Fruit fly (Drosophila melanogaster) whole organism, embryonic: ENCODE data around the gene mRpL15.

ENCODE experiments used
- Adf1 ChIP-seq: fragments of 200-800 bp; sonication (Bioruptor generic); IDR thresholded peaks from 2 replicates; pipeline ENCODE4 v1.3.6; 2022; ENCODE audit warnings: missing biosample characterization, missing genetic modification characterization
- Awh ChIP-seq: fragments of 200-800 bp; sonication (Bioruptor generic); IDR thresholded peaks from 2 replicates; pipeline ENCODE4, ENCODE4 v1.3.6; 2022; ENCODE audit warnings: missing biosample characterization, missing genetic modification characterization
- CG10462 ChIP-seq: fragments of 200-800 bp; sonication (Bioruptor generic); optimal IDR thresholded peaks from 2 replicates; lab custom pipeline; 2016; ENCODE audit warnings: missing biosample characterization, missing genetic modification characterization
- CG11093 ChIP-seq: fragments of 200-800 bp; sonication (Bioruptor generic); IDR thresholded peaks from 3 replicates; pipeline ENCODE4 v1.3.6; 2022; ENCODE audit warnings: missing biosample characterization, missing genetic modification characterization
- CG11560 ChIP-seq: fragments of 200-800 bp; sonication (Bioruptor generic); IDR thresholded peaks from 3 replicates; pipeline ENCODE4 v1.3.6; 2022; ENCODE audit warnings: missing biosample characterization, missing genetic modification characterization
- CG12071 ChIP-seq: fragments of 200-800 bp; sonication (Bioruptor generic); optimal IDR thresholded peaks from 3 replicates; lab custom pipeline; 2018; ENCODE audit warnings: missing biosample characterization, mild to moderate bottlenecking, missing genetic modification characterization
- CG12219 ChIP-seq: fragments of 200-800 bp; sonication (Bioruptor generic); optimal IDR thresholded peaks from 3 replicates; lab custom pipeline; 2018; ENCODE audit warnings: missing biosample characterization, mild to moderate bottlenecking, missing genetic modification characterization
- CG1233 ChIP-seq: fragments of 200-800 bp; sonication (Bioruptor generic); optimal IDR thresholded peaks from 4 replicates; lab custom pipeline; 2018; ENCODE audit warnings: missing biosample characterization, mild to moderate bottlenecking, missing genetic modification characterization
- CG17328 ChIP-seq: fragments of 200-800 bp; sonication (Bioruptor generic); IDR thresholded peaks from 2 replicates; pipeline ENCODE4 v1.3.6; 2022; ENCODE audit warnings: missing biosample characterization, missing genetic modification characterization
- CG18764 ChIP-seq: fragments of 200-800 bp; sonication (Bioruptor generic); optimal IDR thresholded peaks from 3 replicates; lab custom pipeline; 2016; ENCODE audit warnings: missing biosample characterization, missing genetic modification characterization
- CG2129 ChIP-seq: fragments of 200-800 bp; sonication (Bioruptor generic); IDR thresholded peaks from 2 replicates; pipeline ENCODE4 v1.3.6; 2022; ENCODE audit warnings: missing biosample characterization, missing genetic modification characterization; ENCODE audit not compliant: partially characterized antibody
- CG3065 ChIP-seq: fragments of 200-800 bp; sonication (Bioruptor generic); optimal IDR thresholded peaks from 2 replicates; lab custom pipeline; 2016; ENCODE audit warnings: missing biosample characterization, missing genetic modification characterization
- CG31388 ChIP-seq: fragments of 200-800 bp; sonication (Bioruptor generic); optimal IDR thresholded peaks from 2 replicates; lab custom pipeline; 2016; ENCODE audit warnings: missing biosample characterization, missing genetic modification characterization
- CG33557 ChIP-seq: fragments of 200-800 bp; sonication (Bioruptor generic); optimal IDR thresholded peaks from 2 replicates; lab custom pipeline; 2019; ENCODE audit warnings: missing biosample characterization, mild to moderate bottlenecking, missing genetic modification characterization, moderate library complexity
- CG4282 ChIP-seq: fragments of 200-800 bp; sonication (Bioruptor generic); optimal IDR thresholded peaks from 2 replicates; lab custom pipeline; 2016; ENCODE audit warnings: missing biosample characterization, missing genetic modification characterization
- CG7786 ChIP-seq: fragments of 200-800 bp; sonication (Bioruptor generic); optimal IDR thresholded peaks from 2 replicates; lab custom pipeline; 2016; ENCODE audit warnings: missing biosample characterization, missing genetic modification characterization
- CG8478 ChIP-seq: fragments of >200 bp; optimal IDR thresholded peaks from 2 replicates; lab custom pipeline; 2018
- CG9609 ChIP-seq: fragments of 200-800 bp; sonication (Bioruptor generic); optimal IDR thresholded peaks from 3 replicates; lab custom pipeline; 2016; ENCODE audit warnings: missing biosample characterization, missing genetic modification characterization
- D19A ChIP-seq: fragments of 200-800 bp; optimal IDR thresholded peaks from 3 replicates; lab custom pipeline; 2019; ENCODE audit warnings: missing biosample characterization, mild to moderate bottlenecking, missing genetic modification characterization, moderate library complexity
- Doc3 ChIP-seq: fragments of 200-800 bp; sonication (Bioruptor generic); IDR thresholded peaks from 3 replicates; pipeline ENCODE4 v1.3.6; 2022; ENCODE audit warnings: missing biosample characterization, missing genetic modification characterization; ENCODE audit not compliant: partially characterized antibody
- Ets65A ChIP-seq: fragments of 200-800 bp; sonication (Bioruptor generic); peaks from one replicate; lab custom pipeline; 2016; ENCODE audit warnings: missing biosample characterization, missing genetic modification characterization
- GATAe ChIP-seq: fragments of 200-800 bp; sonication (Bioruptor generic); conservative IDR thresholded peaks from 2 replicates; pipeline ENCODE4 v1.3.6; 2022; ENCODE audit warnings: missing biosample characterization, missing genetic modification characterization
- HmgD ChIP-seq: fragments of 200-800 bp; sonication (Bioruptor generic); optimal IDR thresholded peaks from 3 replicates; lab custom pipeline; 2016; ENCODE audit warnings: missing biosample characterization, missing genetic modification characterization
- Hr78 ChIP-seq, 2 experiments: fragments of 200-800 bp in 1 of 2; fragments of >200 bp in 1 of 2; sonication (Bioruptor generic) in 1 of 2; optimal IDR thresholded peaks; 2 replicates each; lab custom pipeline; 2017 to 2019; ENCODE audit warnings: missing biosample characterization in 2 of 2, missing genetic modification characterization in 2 of 2, mild to moderate bottlenecking in 1 of 2, moderate library complexity in 1 of 2
- Kr ChIP-seq: fragments of 200-800 bp; sonication (Bioruptor generic); optimal IDR thresholded peaks from 2 replicates; lab custom pipeline; 2017; ENCODE audit warnings: missing biosample characterization, mild to moderate bottlenecking, missing genetic modification characterization
- Lhr ChIP-seq: fragments of 200-800 bp; sonication (Bioruptor generic); optimal IDR thresholded peaks from 3 replicates; lab custom pipeline; 2017; ENCODE audit warnings: mild to moderate bottlenecking, missing biosample characterization, missing genetic modification reagents, missing genetic modification characterization
- NFAT ChIP-seq: fragments of 200-800 bp; sonication (Bioruptor generic); IDR thresholded peaks from 2 replicates; pipeline ENCODE4 v1.3.6; 2022; ENCODE audit warnings: missing biosample characterization, missing genetic modification characterization
- bigmax ChIP-seq: fragments of 200-800 bp; sonication (Bioruptor generic); optimal IDR thresholded peaks from 2 replicates; lab custom pipeline; 2018; ENCODE audit warnings: missing biosample characterization, mild to moderate bottlenecking, missing genetic modification characterization
- br ChIP-seq: fragments of >200 bp; optimal IDR thresholded peaks from 2 replicates; lab custom pipeline; 2017
- cato ChIP-seq: fragments of 200-800 bp; sonication (Bioruptor generic); optimal IDR thresholded peaks from 2 replicates; lab custom pipeline; 2016; ENCODE audit warnings: missing biosample characterization, missing genetic modification characterization, borderline replicate concordance
- chm ChIP-seq: fragments of 200-800 bp; sonication (Bioruptor generic); IDR thresholded peaks from 2 replicates; pipeline ENCODE4 v1.3.6; 2022; ENCODE audit warnings: missing biosample characterization, missing genetic modification characterization
- dati ChIP-seq: fragments of 200-800 bp; sonication (Bioruptor generic); IDR thresholded peaks from 2 replicates; pipeline ENCODE4 v1.3.6; 2022; ENCODE audit warnings: missing biosample characterization, missing genetic modification characterization
- gce ChIP-seq: fragments of 200-800 bp; sonication (Bioruptor generic); IDR thresholded peaks from 3 replicates; pipeline ENCODE4 v1.3.6; 2022; ENCODE audit warnings: missing biosample characterization, missing genetic modification characterization
- gt ChIP-seq: fragments of 200-800 bp; sonication (Bioruptor generic); IDR thresholded peaks from 2 replicates; pipeline ENCODE4 v1.3.6; 2022; ENCODE audit warnings: missing biosample characterization, missing genetic modification characterization
- kni ChIP-seq: fragments of 200-800 bp; sonication (Bioruptor generic); optimal IDR thresholded peaks from 3 replicates; lab custom pipeline; 2017; ENCODE audit warnings: mild to moderate bottlenecking, missing biosample characterization, missing genetic modification reagents, missing genetic modification characterization
- lmd ChIP-seq: fragments of 200-800 bp; sonication (Bioruptor generic); IDR thresholded peaks from 2 replicates; pipeline ENCODE4 v1.3.6; 2022; ENCODE audit warnings: missing biosample characterization, missing genetic modification characterization
- lov ChIP-seq, 2 experiments: fragments of 200-800 bp in 1 of 2; fragments of >200 bp in 1 of 2; sonication (Bioruptor generic) in 1 of 2; IDR thresholded peaks in 1 of 2; optimal IDR thresholded peaks in 1 of 2; 2 replicates in 1 of 2; 3 replicates in 1 of 2; pipeline versions ENCODE4 v1.3.6 to Lab custom; 2017 to 2022; ENCODE audit warnings: missing biosample characterization in 1 of 2, missing genetic modification characterization in 1 of 2
- maf-S ChIP-seq: fragments of 200-800 bp; sonication (Bioruptor generic); optimal IDR thresholded peaks from 2 replicates; lab custom pipeline; 2016; ENCODE audit warnings: missing biosample characterization, missing genetic modification characterization
- mirr ChIP-seq: fragments of 200-800 bp; sonication (Bioruptor generic); optimal IDR thresholded peaks from 3 replicates; lab custom pipeline; 2018; ENCODE audit warnings: missing biosample characterization, mild to moderate bottlenecking, missing genetic modification characterization
- nerfin-2 ChIP-seq: fragments of 200-800 bp; sonication (Bioruptor generic); IDR thresholded peaks from 2 replicates; pipeline ENCODE4 v1.3.6; 2022; ENCODE audit warnings: missing biosample characterization, missing genetic modification characterization; ENCODE audit not compliant: partially characterized antibody
- nmo ChIP-seq: fragments of 200-800 bp; sonication (Bioruptor generic); optimal IDR thresholded peaks from 2 replicates; lab custom pipeline; 2018; ENCODE audit warnings: missing biosample characterization, mild to moderate bottlenecking, missing genetic modification characterization, moderate library complexity
- phol ChIP-seq: fragments of 200-800 bp; sonication (Bioruptor generic); optimal IDR thresholded peaks from 3 replicates; lab custom pipeline; 2018; ENCODE audit warnings: missing biosample characterization, mild to moderate bottlenecking, missing genetic modification characterization, moderate library complexity
- pnt ChIP-seq: fragments of 200-800 bp; sonication (Bioruptor generic); optimal IDR thresholded peaks from 3 replicates; lab custom pipeline; 2016; ENCODE audit warnings: missing biosample characterization, missing genetic modification characterization
- rib ChIP-seq: fragments of 200-800 bp; sonication (Bioruptor generic); IDR thresholded peaks from 2 replicates; pipeline ENCODE4 v1.3.6; 2022; ENCODE audit warnings: missing biosample characterization, missing genetic modification characterization
- seq ChIP-seq: fragments of 200-800 bp; sonication (Bioruptor generic); IDR thresholded peaks from 2 replicates; pipeline ENCODE4 v1.3.6; 2022; ENCODE audit warnings: missing biosample characterization, missing genetic modification characterization
- sim ChIP-seq: fragments of 200-800 bp; sonication (Bioruptor generic); IDR thresholded peaks from 2 replicates; pipeline ENCODE4 v1.3.6; 2022; ENCODE audit warnings: missing biosample characterization, missing genetic modification characterization
- sqz ChIP-seq: fragments of 200-800 bp; sonication (Bioruptor generic); optimal IDR thresholded peaks from 3 replicates; lab custom pipeline; 2018; ENCODE audit warnings: missing biosample characterization, mild to moderate bottlenecking, missing genetic modification characterization
- tgo ChIP-seq: fragments of 200-800 bp; sonication (Bioruptor generic); IDR thresholded peaks from 3 replicates; pipeline ENCODE4 v1.3.6; 2022; ENCODE audit warnings: missing biosample characterization, missing genetic modification characterization
- zen2 ChIP-seq: fragments of 200-800 bp; sonication (Bioruptor generic); IDR thresholded peaks from 3 replicates; pipeline ENCODE4 v1.3.6; 2022; ENCODE audit warnings: missing biosample characterization, missing genetic modification characterization; ENCODE audit not compliant: partially characterized antibody

The mRpL15 gene

dm6 chr3L:20452813-20453682 lies 17.0 kb upstream of the mRpL15 start, which contains the start of gene CG5199 (continued):
- peak; percentile 62 for TF ChIP-seq CG33557 (GFP tag; lab: Kevin White, UChicago)
- TF ChIP-seq CG11093 (GFP tag; lab: Robert Waterston, UW), result peak; percentile 63; the same call in 2 of the 3 replicates
- no peak for TF ChIP-seq nerfin-2
- TF ChIP-seq sqz, result no peak
- peak; percentile 38 for TF ChIP-seq CG10462
- TF ChIP-seq cato (GFP tag; lab: Kevin White, UChicago), result peak; percentile 27
- peak; percentile 70 for TF ChIP-seq pnt (GFP tag; lab: Kevin White, UChicago)
- TF ChIP-seq Hr78 (GFP tag; optimal IDR thresholded peaks at IDR 0.05; lab: Kevin White, UChicago), result no peak
- TF ChIP-seq Ets65A (GFP tag; lab: Kevin White, UChicago), result peak; percentile 92
- TF ChIP-seq bigmax, result peak; percentile 63
- TF ChIP-seq dati (GFP tag; lab: Robert Waterston, UW), result no peak
- no peak for TF ChIP-seq chm
- TF ChIP-seq Doc3 (GFP tag; lab: Robert Waterston, UW), result peak; percentile 77
- no peak for TF ChIP-seq kni
- no peak for TF ChIP-seq CG3065 (GFP tag; lab: Kevin White, UChicago)
- TF ChIP-seq br, result no peak
- TF ChIP-seq zen2, result peak; percentile 52; the same call in 1 of the 3 replicates
- TF ChIP-seq gce (GFP tag; lab: Robert Waterston, UW), result no peak
- TF ChIP-seq rib, result no peak
- no peak for TF ChIP-seq CG18764 (GFP tag; lab: Kevin White, UChicago)
- no peak for TF ChIP-seq mirr (GFP tag; lab: Kevin White, UChicago)
- peak; percentile 88 for TF ChIP-seq nmo (GFP tag; lab: Kevin White, UChicago)
- peak; percentile 85 for TF ChIP-seq phol (tag; lab: Kevin White, UChicago)
- TF ChIP-seq sim (GFP tag; lab: Robert Waterston, UW), result no peak
- TF ChIP-seq GATAe (GFP tag; lab: Robert Waterston, UW), result no peak
- TF ChIP-seq HmgD (GFP tag; lab: Kevin White, UChicago), result no peak
- TF ChIP-seq CG1233 (GFP tag; lab: Kevin White, UChicago), result peak; percentile 55
- TF ChIP-seq NFAT (GFP tag; lab: Robert Waterston, UW), result peak; percentile 69
- no peak for TF ChIP-seq CG17328 (GFP tag; lab: Robert Waterston, UW)
- peak; percentile 56 for TF ChIP-seq CG31388 (GFP tag; lab: Kevin White, UChicago)
- TF ChIP-seq lov (optimal IDR thresholded peaks at IDR 0.05; lab: Kevin White, UChicago), result no peak
- no peak for TF ChIP-seq lov (GFP tag; IDR thresholded peaks at IDR 0.05; lab: Robert Waterston, UW)
- TF ChIP-seq CG11560 (tag; lab: Robert Waterston, UW), result peak; percentile 56; the same call in 1 of the 3 replicates
- peak; percentile 49 for TF ChIP-seq D19A (tag; lab: Kevin White, UChicago)
- TF ChIP-seq gt (GFP tag; lab: Robert Waterston, UW), result no peak
- no peak for TF ChIP-seq Lhr (GFP tag; lab: Kevin White, UChicago)
- TF ChIP-seq CG4282 (GFP tag; lab: Kevin White, UChicago), result no peak
- no peak for TF ChIP-seq Adf1
- peak; percentile 4 for TF ChIP-seq maf-S (GFP tag; lab: Kevin White, UChicago)
- peak; percentile 61; the same call in 1 of the 2 replicates for TF ChIP-seq CG2129 (GFP tag; lab: Robert Waterston, UW)
- TF ChIP-seq seq, result no peak; the same call in 1 of the 2 replicates
- peak; percentile 75 for TF ChIP-seq lmd (GFP tag; lab: Robert Waterston, UW)
- TF ChIP-seq CG9609 (GFP tag; lab: Kevin White, UChicago), result peak; percentile 2
- TF ChIP-seq Awh (GFP tag; lab: Robert Waterston, UW), result no peak
- no peak for TF ChIP-seq CG12219
- TF ChIP-seq CG7786 (GFP tag; lab: Kevin White, UChicago), result no peak
- TF ChIP-seq tgo (GFP tag; lab: Robert Waterston, UW), result peak; percentile 72
- no peak for TF ChIP-seq Kr
- no peak for TF ChIP-seq CG12071 (GFP tag; lab: Kevin White, UChicago)
- TF ChIP-seq CG8478, result no peak
